Worm (Caenorhabditis elegans) whole organism, early embryonic: ENCODE measurements around the gene ZK899.1.
"Not testable (repeated sequence)": the region's sequence is repeated elsewhere in the genome, so short reads cannot be mapped to it uniquely, and the experiment has no call there.

Experiments used
- B0310.2 ChIP-seq: sonication (generic microtip); optimal IDR thresholded peaks from 2 replicates; lab custom pipeline; 2016; ENCODE audit warnings: mild to moderate bottlenecking, missing genetic modification characterization, missing compliant biosample characterization
- F13C5.2 ChIP-seq: sonication (generic microtip); optimal IDR thresholded peaks from 2 replicates; lab custom pipeline; 2017; ENCODE audit warnings: mild to moderate bottlenecking, missing genetic modification characterization, inconsistent platforms, missing compliant biosample characterization
- aly-1 ChIP-seq: sonication (generic microtip); optimal IDR thresholded peaks from 2 replicates; lab custom pipeline; 2016; ENCODE audit warnings: missing genetic modification characterization, missing compliant biosample characterization
- ama-1 ChIP-seq: fragments of 150-350 bp; optimal IDR thresholded peaks from 2 replicates; lab custom pipeline; 2014
- ceh-13 ChIP-seq: fragments of 200-800 bp; sonication (Bioruptor generic); optimal IDR thresholded peaks from 2 replicates; lab custom pipeline; 2018; ENCODE audit warnings: mild to moderate bottlenecking, missing genetic modification characterization, missing compliant biosample characterization
- ceh-36 ChIP-seq: sonication (generic microtip); optimal IDR thresholded peaks from 2 replicates; lab custom pipeline; 2016; ENCODE audit warnings: missing genetic modification characterization, inconsistent platforms, missing compliant biosample characterization
- ets-7 ChIP-seq: sonication (generic microtip); optimal IDR thresholded peaks from 2 replicates; lab custom pipeline; 2016; ENCODE audit warnings: missing genotype, missing genetic modification characterization, missing compliant biosample characterization
- flt-1 ChIP-seq: fragments of 200-800 bp; sonication (Bioruptor generic); IDR thresholded peaks from 2 replicates; pipeline ENCODE4 v1.3.6; 2022; ENCODE audit warnings: missing genetic modification characterization, missing compliant biosample characterization
- hmbx-1 ChIP-seq: sonication (generic microtip); optimal IDR thresholded peaks from 2 replicates; lab custom pipeline; 2016; ENCODE audit warnings: mild to moderate bottlenecking, missing genetic modification characterization, missing compliant biosample characterization
- hmg-4 ChIP-seq: fragments of 200-800 bp; sonication (Bioruptor generic); optimal IDR thresholded peaks from 2 replicates; lab custom pipeline; 2018; ENCODE audit warnings: mild to moderate bottlenecking, missing genetic modification characterization, missing compliant biosample characterization
- hnd-1 ChIP-seq: sonication (generic microtip); optimal IDR thresholded peaks from 2 replicates; lab custom pipeline; 2016; ENCODE audit warnings: missing genetic modification characterization, missing compliant biosample characterization
- pes-1 ChIP-seq: fragments of 200-800 bp; sonication (Bioruptor generic); IDR thresholded peaks from 2 replicates; pipeline ENCODE4 v1.3.6; 2022; ENCODE audit warnings: missing genetic modification reagents, missing genetic modification characterization, missing compliant biosample characterization
- scrt-1 ChIP-seq: fragments of 200-800 bp; sonication (Bioruptor generic); IDR thresholded peaks from 2 replicates; pipeline ENCODE4 v1.3.6; 2022; ENCODE audit warnings: missing genetic modification characterization, missing compliant biosample characterization
- sea-1 ChIP-seq: fragments of 200-800 bp; sonication (Bioruptor generic); conservative IDR thresholded peaks from 2 replicates; pipeline ENCODE4 v1.3.6; 2022; ENCODE audit warnings: missing genetic modification characterization, missing compliant biosample characterization
- tbx-11 ChIP-seq: fragments of 200-800 bp; sonication (Bioruptor generic); IDR thresholded peaks from 2 replicates; pipeline ENCODE4 v1.3.6; 2022; ENCODE audit warnings: missing genetic modification characterization, missing compliant biosample characterization
- tbx-37 ChIP-seq: fragments of 200-800 bp; sonication (Bioruptor generic); conservative IDR thresholded peaks from 2 replicates; pipeline ENCODE4 v1.3.6; 2022; ENCODE audit warnings: missing genetic modification reagents, missing genetic modification characterization, missing compliant biosample characterization
- tra-4 ChIP-seq: sonication (generic microtip); optimal IDR thresholded peaks from 2 replicates; lab custom pipeline; 2017; ENCODE audit warnings: missing genetic modification characterization, missing compliant biosample characterization

Gene ZK899.1

DNA sequence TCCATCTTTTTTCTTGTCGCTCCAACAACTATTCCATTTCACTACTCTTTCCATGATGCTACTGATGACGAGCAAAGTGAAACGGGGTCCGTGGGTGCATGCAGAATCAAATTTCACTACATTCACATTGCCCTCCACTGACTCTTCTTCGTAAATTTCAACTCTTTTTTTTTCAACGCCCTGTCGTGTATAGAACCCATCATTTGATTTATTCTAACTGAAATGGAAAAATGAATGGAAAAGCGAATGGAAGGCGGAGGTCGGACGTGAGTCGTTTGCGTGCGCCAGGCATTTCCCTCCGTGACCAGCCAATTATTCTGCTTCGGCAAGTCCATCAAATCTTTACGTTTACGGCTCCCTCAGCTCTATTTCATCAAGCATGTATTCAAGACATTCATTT lies 2.6 kb upstream of the ZK899.1 start:
- TF ChIP-seq ama-1 (lab: Kevin White, UChicago): no peak
- no peak for TF ChIP-seq sea-1
- TF ChIP-seq B0310.2 (tag; lab: Kevin White, UChicago): no peak
- TF ChIP-seq flt-1 (GFP tag; lab: Robert Waterston, UW): no peak
- no peak for TF ChIP-seq ceh-13 (GFP tag; lab: Kevin White, UChicago)
- TF ChIP-seq tra-4 (tag; lab: Kevin White, UChicago): no peak

DNA sequence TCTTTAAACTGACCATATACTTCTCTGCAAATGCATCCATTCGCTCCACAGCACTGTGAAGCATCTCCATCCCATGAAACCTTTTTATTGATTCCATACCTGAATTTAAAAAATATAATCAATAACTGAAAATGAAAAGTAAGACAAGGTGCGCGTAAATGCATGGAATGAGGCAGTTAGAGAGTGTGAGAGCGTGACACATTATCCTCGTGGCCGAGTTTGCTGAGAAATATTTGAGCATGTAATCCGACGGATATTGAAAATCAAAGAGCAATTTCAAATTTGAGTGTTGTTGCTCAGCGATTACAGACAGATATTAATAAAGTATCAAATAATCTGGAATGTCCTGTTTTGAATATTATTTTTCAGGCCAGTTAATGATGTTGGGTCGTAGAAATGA lies 2.9 kb downstream of the ZK899.1 start, which contains the start of gene ZK899.7:
ZK899.7 (minus strand) TSS at position 101 of the 400 bp plus-strand sequence.
- no peak for TF ChIP-seq hmbx-1
- no peak for TF ChIP-seq aly-1 (tag; lab: Kevin White, UChicago)
- TF ChIP-seq hnd-1 (tag; lab: Kevin White, UChicago): no peak
- TF ChIP-seq ama-1 (lab: Kevin White, UChicago): no peak
- no peak for TF ChIP-seq ceh-13 (GFP tag; lab: Kevin White, UChicago)
- no peak for TF ChIP-seq scrt-1 (GFP tag; lab: Robert Waterston, UW)
- no peak for TF ChIP-seq tbx-11 (GFP tag; lab: Robert Waterston, UW)
- TF ChIP-seq tra-4 (tag; lab: Kevin White, UChicago): no peak
- no peak for TF ChIP-seq ceh-36 (tag; lab: Kevin White, UChicago)
- no peak for TF ChIP-seq hmg-4 (GFP tag; lab: Kevin White, UChicago)
- no peak for TF ChIP-seq B0310.2 (tag; lab: Kevin White, UChicago)
- no peak for TF ChIP-seq tbx-37 (GFP tag; lab: Robert Waterston, UW)
- TF ChIP-seq flt-1 (GFP tag; lab: Robert Waterston, UW): no peak
- no peak for TF ChIP-seq F13C5.2 (tag; lab: Kevin White, UChicago)
- no peak for TF ChIP-seq sea-1
- no peak for TF ChIP-seq pes-1 (GFP tag; lab: Robert Waterston, UW)
- TF ChIP-seq ets-7 (tag; lab: Kevin White, UChicago): no peak

DNA sequence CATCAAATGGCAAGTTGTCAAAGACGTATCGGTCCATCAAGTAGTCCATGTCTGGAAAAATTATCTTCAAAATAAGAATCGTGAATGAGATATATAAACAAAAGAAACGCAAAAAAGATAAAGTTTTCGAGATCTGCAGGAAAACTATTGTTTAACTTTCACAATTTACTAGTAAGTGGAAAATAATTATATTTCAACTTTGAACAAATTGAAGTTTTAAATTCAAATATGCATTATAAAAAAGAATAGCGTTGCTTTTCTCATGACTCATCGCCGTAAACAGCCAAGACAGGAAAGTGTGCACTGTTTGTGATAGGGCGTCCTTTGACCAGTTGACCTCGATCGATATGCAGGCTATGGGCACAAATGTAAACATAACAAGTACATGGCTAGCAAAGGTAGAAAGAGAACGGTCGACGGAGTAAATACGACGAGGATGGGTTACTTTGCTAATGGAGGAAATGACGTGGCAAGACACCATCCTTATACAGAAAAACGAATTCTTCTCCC lies 5.6 kb downstream of the ZK899.1 start, which contains the start of gene ZK899.2:
ZK899.2 (minus strand) TSS at position 51 of the 510 bp plus-strand sequence.
- no peak for TF ChIP-seq hmbx-1
- no peak for TF ChIP-seq tbx-11 (GFP tag; lab: Robert Waterston, UW)
- no peak for TF ChIP-seq F13C5.2 (tag; lab: Kevin White, UChicago)
- no peak for TF ChIP-seq pes-1 (GFP tag; lab: Robert Waterston, UW)
- TF ChIP-seq ceh-13 (GFP tag; lab: Kevin White, UChicago): no peak
- TF ChIP-seq ceh-36 (tag; lab: Kevin White, UChicago): no peak

DNA sequence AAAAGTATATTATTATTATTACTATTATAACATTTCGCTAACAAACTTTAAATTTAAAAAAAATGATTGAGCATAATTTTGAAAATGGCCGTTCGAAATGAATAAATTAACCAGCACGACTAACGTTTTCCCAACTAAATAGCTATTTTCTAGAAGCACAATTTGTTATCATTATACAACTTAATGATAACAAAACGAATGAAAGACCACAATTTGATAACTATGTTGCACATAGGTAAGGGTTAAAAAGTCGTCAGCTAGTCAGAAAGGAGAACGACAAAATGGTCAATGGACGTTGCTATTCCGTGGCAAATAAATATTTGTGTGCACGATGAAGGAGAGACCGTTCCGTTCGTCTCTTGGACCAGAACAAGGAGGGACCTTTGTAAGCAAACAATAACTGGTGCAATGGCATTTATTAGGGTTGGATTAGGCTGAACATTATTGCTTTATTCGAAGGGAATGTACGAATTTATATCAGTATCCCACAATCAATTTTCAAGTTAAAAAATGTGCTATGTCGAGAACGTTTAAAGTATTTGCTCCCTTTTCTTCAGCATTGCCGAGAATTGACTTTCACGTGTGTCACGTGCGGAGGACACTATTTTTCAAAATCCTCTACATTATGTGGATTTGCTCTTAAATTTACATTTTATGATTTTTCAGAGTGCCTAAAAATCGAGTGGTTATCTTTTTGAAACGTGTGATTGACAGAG lies 6.2 kb downstream of the ZK899.1 start, which contains the start of gene ZK899.3:
ZK899.3 (plus strand) TSS at position 666 of the 716 bp plus-strand sequence.
- no peak for TF ChIP-seq scrt-1 (GFP tag; lab: Robert Waterston, UW)
- TF ChIP-seq pes-1 (GFP tag; lab: Robert Waterston, UW): no peak
- no peak for TF ChIP-seq ama-1 (lab: Kevin White, UChicago)
- no peak for TF ChIP-seq tra-4 (tag; lab: Kevin White, UChicago)
- TF ChIP-seq B0310.2 (tag; lab: Kevin White, UChicago): no peak

DNA sequence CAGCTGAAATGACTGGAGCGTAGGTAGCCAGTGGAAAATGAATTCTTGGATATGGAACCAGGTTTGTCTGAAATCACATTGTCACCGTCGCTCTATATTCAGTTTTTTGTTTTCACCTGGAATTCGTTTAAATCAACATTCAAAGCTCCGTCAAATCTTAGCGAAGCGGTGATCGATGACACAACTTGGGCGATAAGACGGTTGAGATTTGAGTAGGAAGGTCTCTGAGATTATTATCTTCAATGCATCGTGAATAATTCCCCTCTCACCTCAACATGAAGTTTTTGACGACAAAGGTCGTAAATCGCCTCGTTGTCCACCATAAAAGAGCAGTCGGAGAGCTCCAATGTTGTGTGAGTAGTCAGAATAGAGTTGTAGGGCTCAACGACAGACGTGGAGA lies 10.1 kb downstream of the ZK899.1 start:
- TF ChIP-seq aly-1 (tag; lab: Kevin White, UChicago): no peak
- TF ChIP-seq tbx-37 (GFP tag; lab: Robert Waterston, UW): no peak

DNA sequence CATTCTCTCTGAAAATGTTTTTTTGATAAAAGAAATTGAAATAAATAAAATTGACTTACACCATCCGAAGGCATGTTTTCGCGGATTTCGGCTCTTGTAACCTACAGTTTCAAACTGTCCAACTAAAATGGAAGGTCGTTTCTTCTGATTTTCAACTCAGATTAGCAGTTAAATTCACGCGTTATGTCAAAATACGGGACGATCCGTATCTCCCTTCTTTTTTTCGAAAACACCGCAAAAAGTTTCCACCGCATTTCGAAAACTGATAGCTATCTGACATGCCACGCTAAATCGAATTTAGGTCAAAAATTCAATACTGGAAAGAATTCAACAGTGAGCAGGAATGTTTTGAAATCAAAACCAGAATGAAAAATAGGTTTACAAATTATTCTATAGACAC lies 11.7 kb downstream of the ZK899.1 start, which contains the start of gene tba-8:
tba-8 (minus strand) TSS at position 207 of the 400 bp plus-strand sequence.
- TF ChIP-seq ets-7 (tag; lab: Kevin White, UChicago): no peak
- TF ChIP-seq hnd-1 (tag; lab: Kevin White, UChicago): no peak
- TF ChIP-seq tbx-11 (GFP tag; lab: Robert Waterston, UW): no peak
- TF ChIP-seq ceh-13 (GFP tag; lab: Kevin White, UChicago): no peak
- TF ChIP-seq hmbx-1: no peak
- TF ChIP-seq tbx-37 (GFP tag; lab: Robert Waterston, UW): no peak
- TF ChIP-seq tra-4 (tag; lab: Kevin White, UChicago): no peak
- TF ChIP-seq F13C5.2 (tag; lab: Kevin White, UChicago): no peak
- TF ChIP-seq ceh-36 (tag; lab: Kevin White, UChicago): no peak
- no peak for TF ChIP-seq sea-1
- no peak for TF ChIP-seq flt-1 (GFP tag; lab: Robert Waterston, UW)

DNA sequence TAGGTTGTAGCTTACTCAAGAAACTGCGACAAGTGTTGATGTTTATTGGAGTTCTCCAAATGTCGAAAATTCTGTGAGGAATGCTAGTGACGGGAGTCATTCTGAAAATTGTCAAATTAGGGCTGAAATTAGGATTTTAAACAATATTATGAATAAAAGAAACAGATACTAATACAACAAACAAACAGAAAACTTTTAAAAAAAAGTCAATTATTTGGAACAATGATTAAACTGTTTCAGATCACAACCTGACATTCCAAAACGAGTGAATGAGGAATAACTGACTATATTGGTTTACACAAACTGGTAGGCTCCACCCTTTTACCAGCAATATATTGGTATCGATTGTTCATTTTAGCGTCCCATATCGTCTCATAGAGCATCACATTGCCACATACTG lies 14.4 kb downstream of the ZK899.1 start, which contains the start of gene ZK899.5:
ZK899.5 (minus strand) TSS at position 101 of the 400 bp plus-strand sequence.
- not testable (repeated sequence) for TF ChIP-seq ceh-13 (GFP tag; lab: Kevin White, UChicago); scrt-1 (GFP tag; lab: Robert Waterston, UW); F13C5.2 (tag; lab: Kevin White, UChicago)

DNA sequence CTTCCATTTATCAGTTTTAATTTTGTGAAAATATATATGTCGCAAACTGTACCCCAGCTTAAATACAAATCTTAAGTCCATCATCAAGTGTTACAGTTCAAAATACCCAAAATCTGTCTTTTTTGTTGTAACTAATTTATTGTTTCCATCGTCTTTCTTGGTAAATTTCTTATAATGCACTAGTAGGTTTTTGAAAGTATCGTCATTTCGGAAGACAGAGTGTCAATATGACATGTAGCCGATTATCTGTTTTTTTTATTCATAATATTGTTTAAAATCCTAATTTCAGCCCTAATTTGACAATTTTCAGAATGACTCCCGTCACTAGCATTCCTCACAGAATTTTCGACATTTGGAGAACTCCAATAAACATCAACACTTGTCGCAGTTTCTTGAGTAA lies 16.6 kb downstream of the ZK899.1 start, which contains the start of gene ZK899.6:
ZK899.6 (plus strand) TSS at position 301 of the 400 bp plus-strand sequence.
- TF ChIP-seq ceh-36, F13C5.2, aly-1 (tag; lab: Kevin White, UChicago): not testable (repeated sequence)
